Fruit fly (Drosophila melanogaster) Kc167 (cell line): ENCODE measurements around the gene CG13282.

Source experiments
- Myc ChIP-seq: fragments of >200 bp; optimal IDR thresholded peaks from 2 replicates; lab custom pipeline; 2017; ENCODE audit warnings: missing external identifiers
- Sin3A ChIP-seq: fragments of >200 bp; optimal IDR thresholded peaks from 2 replicates; lab custom pipeline; 2018; ENCODE audit warnings: missing external identifiers
- h ChIP-seq: fragments of >200 bp; optimal IDR thresholded peaks from 3 replicates; lab custom pipeline; 2018; ENCODE audit warnings: missing external identifiers
- insv ChIP-seq: fragments of >200 bp; optimal IDR thresholded peaks from 3 replicates; lab custom pipeline; 2018; ENCODE audit warnings: missing external identifiers
- psq ChIP-seq: fragments of >200 bp; optimal IDR thresholded peaks from 2 replicates; lab custom pipeline; 2017; ENCODE audit warnings: missing external identifiers
- ttk ChIP-seq: sonication (Bioruptor generic); optimal IDR thresholded peaks from 2 replicates; lab custom pipeline; 2017; ENCODE audit warnings: missing external identifiers

DNA sequence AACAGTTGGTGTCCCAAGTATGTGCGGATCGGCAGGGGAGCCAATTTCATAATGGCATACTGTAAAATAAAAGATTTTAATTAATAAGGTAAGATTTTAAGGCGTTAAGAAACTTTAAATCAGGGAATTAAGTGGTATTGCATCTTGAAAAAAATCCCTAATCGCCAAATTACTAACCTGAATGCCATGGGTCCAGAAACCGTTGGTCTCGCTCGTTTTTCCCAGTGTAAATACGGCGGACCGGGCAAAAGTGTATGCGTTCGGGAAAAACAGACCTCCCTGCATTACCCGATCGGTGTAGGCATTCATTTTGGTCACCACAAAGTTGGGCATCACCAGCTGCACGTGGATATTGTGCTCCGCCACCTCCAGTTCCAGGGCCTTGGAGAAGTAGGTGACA lies 9.0 kb upstream of the CG13282 start:
- no peak for TF ChIP-seq psq
- TF ChIP-seq insv, result no peak
- TF ChIP-seq ttk (lab: Kevin White, UChicago), result no peak
- no peak for TF ChIP-seq h (lab: Kevin White, UChicago)
- no peak for TF ChIP-seq Myc (lab: Kevin White, UChicago)
- TF ChIP-seq Sin3A (lab: Kevin White, UChicago), result no peak
